Worm (Caenorhabditis elegans) whole organism, L4/young adult: Measurements from ENCODE around the gene kdp-1.

Source experiments
- W03F9.2 ChIP-seq: fragments of 150-350 bp; optimal IDR thresholded peaks from 2 replicates; lab custom pipeline; 2014; ENCODE audit warnings: missing biosample characterization, missing genetic modification characterization
- dao-5 ChIP-seq: sonication (generic microtip); optimal IDR thresholded peaks from 2 replicates; lab custom pipeline; 2016; ENCODE audit warnings: missing genotype, missing genetic modification characterization, moderate library complexity, missing compliant biosample characterization
- him-1 ChIP-seq: sonication (generic microtip); optimal IDR thresholded peaks from 2 replicates; lab custom pipeline; 2016; ENCODE audit warnings: missing genotype, missing genetic modification reagents, missing genetic modification characterization, missing compliant biosample characterization

- TF ChIP-seq him-1 (tag; lab: Kevin White, UChicago) (no peak), dao-5 (tag; lab: Kevin White, UChicago) (no peak), W03F9.2 (no peak)
Measured at ce11 chrIV:13309636-13310035, 9.6 kb downstream of the kdp-1 start.
